Worm (Caenorhabditis elegans): ENCODE measurements around the gene C53C11.2.

- TF ChIP-seq ref-1 (GFP tag; conservative IDR thresholded peaks at IDR 0.05) (no peak), flt-1 (GFP tag; IDR thresholded peaks at IDR 0.05) (no peak), cog-1 (tag; optimal IDR thresholded peaks at IDR 0.05) (no peak)
Measured at ce11 chrX:17294728-17295127, 41.7 kb upstream of the C53C11.2 start, which contains the start of gene C33E10.8.

Data from whole organism, midembryonic.